Worm (Caenorhabditis elegans) whole organism, L2 larva: ENCODE measurements around the gene JC8.4.

ENCODE experiments used
- ama-1 ChIP-seq: fragments of 150-350 bp; optimal IDR thresholded peaks from 2 replicates; lab custom pipeline; 2018; ENCODE audit warnings: inconsistent platforms
- lin-11 ChIP-seq: fragments of 150-350 bp; sonication (generic microtip); optimal IDR thresholded peaks from 2 replicates; lab custom pipeline; 2014; ENCODE audit warnings: missing biosample characterization, missing genetic modification characterization, inconsistent platforms, mixed read lengths
- nhr-12 ChIP-seq: fragments of 150-350 bp; optimal IDR thresholded peaks from 2 replicates; lab custom pipeline; 2014; ENCODE audit warnings: missing biosample characterization, missing genetic modification characterization
- skn-1 ChIP-seq: sonication (generic microtip); optimal IDR thresholded peaks from 2 replicates; lab custom pipeline; 2017; ENCODE audit warnings: missing biosample characterization, missing genetic modification characterization
- snpc-4 ChIP-seq: fragments of 150-350 bp; optimal IDR thresholded peaks from 2 replicates; lab custom pipeline; 2014; ENCODE audit warnings: missing biosample characterization, missing genetic modification characterization

DNA sequence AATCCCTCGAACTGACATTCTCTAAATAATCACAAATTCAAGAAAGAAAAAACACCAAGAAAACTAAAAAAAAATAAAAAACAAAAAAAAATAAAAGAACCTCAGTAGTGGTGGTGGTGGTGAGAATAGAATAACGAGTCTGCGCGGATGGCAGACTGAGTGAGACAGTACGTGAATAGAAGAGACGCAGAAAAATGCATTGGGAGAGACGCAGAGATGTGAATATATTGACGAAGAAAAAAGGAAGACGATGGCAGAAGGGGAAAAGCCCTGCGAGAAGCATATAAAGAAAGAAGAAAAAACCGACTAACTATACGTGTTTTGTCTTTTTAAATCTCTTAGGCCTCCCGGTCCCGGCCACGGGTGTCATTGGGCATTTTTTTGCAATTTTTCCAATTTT is 29.0 kb downstream of the JC8.4 start, which contains the start of gene unc-26:
- TF ChIP-seq nhr-12 (tag; lab: Kevin White, UChicago) (no peak), snpc-4 (tag; lab: Kevin White, UChicago) (no peak), ama-1 (no peak), lin-11 (tag; lab: Kevin White, UChicago) (no peak), skn-1 (no peak)
